Fruit fly (Drosophila melanogaster) whole organism: ENCODE measurements around the gene Acp63F.

Source experiments
- CG8478 ChIP-seq: fragments of >200 bp; optimal IDR thresholded peaks from 2 replicates; lab custom pipeline; 2018; ENCODE audit warnings: inconsistent platforms
- EcR ChIP-seq, 2 experiments: fragments of >200 bp; optimal IDR thresholded peaks; 2 replicates each; lab custom pipeline; 2017; ENCODE audit warnings: missing biosample characterization in 2 of 2, missing genetic modification characterization in 2 of 2, missing genetic modification reagents in 2 of 2

- no peak for TF ChIP-seq CG8478 (lab: Kevin White, UChicago)
- TF ChIP-seq EcR (GFP tag; optimal IDR thresholded peaks at IDR 0.05; lab: Kevin White, UChicago), result no peak
Observed at dm6 chr3L:3809943-3810342, 6.2 kb downstream of the Acp63F start, which contains the start of gene CG32262.
